Worm (Caenorhabditis elegans): ENCODE results near the gene K08H10.6.

The K08H10.6 gene

DNA sequence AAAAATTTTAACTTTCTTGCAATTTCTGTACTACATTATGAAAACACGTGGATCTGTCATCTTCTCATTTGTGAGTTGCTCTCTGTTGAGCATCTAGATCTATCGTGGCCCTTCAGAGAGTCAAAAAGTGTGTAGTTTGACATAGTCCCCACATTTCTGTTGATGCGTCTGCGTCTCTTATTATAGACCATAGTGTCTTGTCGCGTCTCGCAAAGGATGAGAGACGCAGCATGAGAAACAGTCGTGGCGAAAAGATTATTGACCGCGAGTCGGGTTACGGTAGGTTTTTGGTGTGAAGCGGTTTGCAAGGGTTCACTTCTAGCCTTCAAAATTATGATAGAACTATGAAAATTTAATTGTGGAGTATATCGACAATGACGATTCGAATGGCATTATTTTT is 46.6 kb upstream of the K08H10.6 start (continued):
- no peak for TF ChIP-seq elt-1 (tag; optimal IDR thresholded peaks at IDR 0.05)
- TF ChIP-seq ztf-1 (GFP tag; conservative IDR thresholded peaks at IDR 0.05) = no peak
- TF ChIP-seq blmp-1 (tag; optimal IDR thresholded peaks at IDR 0.05; ENCODE audit: insufficient read depth) = no peak
- TF ChIP-seq sma-3 (GFP tag; optimal IDR thresholded peaks at IDR 0.05) = peak; percentile 53
- no peak for TF ChIP-seq ZK546.5 (tag; optimal IDR thresholded peaks at IDR 0.05)
- peak; percentile 23 for TF ChIP-seq nhr-6 (tag; optimal IDR thresholded peaks at IDR 0.05)
- peak; percentile 81 for TF ChIP-seq crh-2 (tag; optimal IDR thresholded peaks at IDR 0.05)
- peak; percentile 4 for TF ChIP-seq sem-4 (tag; optimal IDR thresholded peaks at IDR 0.05)
- peak; percentile 42 for TF ChIP-seq gmeb-1 (tag; optimal IDR thresholded peaks at IDR 0.05)
- no peak for TF ChIP-seq peb-1 (tag; optimal IDR thresholded peaks at IDR 0.05)
- TF ChIP-seq ama-1 (optimal IDR thresholded peaks at IDR 0.05) = no peak
- peak; percentile 8 for TF ChIP-seq nhr-10 (tag; optimal IDR thresholded peaks at IDR 0.05)
- peak; percentile 89 to 98 for TF ChIP-seq lsy-2 (tag; optimal IDR thresholded peaks at IDR 0.05)
- TF ChIP-seq dmd-4 (tag; optimal IDR thresholded peaks at IDR 0.05) = no peak
- TF ChIP-seq ceh-82 (tag; optimal IDR thresholded peaks at IDR 0.05) = no peak
- peak; percentile 3 for TF ChIP-seq nhr-25 (tag; optimal IDR thresholded peaks at IDR 0.05)

DNA sequence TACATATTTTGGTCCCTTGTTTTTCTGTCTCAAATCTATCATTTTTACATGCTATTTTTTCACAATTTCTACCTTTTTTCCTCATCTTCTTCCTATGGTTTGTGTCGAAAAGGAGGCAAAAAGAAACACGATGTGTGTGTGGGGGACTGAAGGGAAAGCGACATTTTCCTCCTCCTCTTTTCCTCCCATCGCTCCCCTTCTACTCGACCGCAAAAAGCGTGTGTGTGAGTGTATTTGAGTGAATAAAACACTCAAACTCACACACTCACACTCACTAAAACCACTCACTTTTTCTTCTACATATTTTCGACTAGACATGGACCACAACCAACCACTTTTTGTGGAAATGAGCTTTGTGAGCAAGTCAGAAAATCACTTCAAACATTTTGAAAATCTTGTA is 45.8 kb upstream of the K08H10.6 start:
- no peak for TF ChIP-seq ceh-16 (tag; optimal IDR thresholded peaks at IDR 0.05)
- TF ChIP-seq R02D3.7 (tag; optimal IDR thresholded peaks at IDR 0.05) = no peak
- TF ChIP-seq ZK546.5 (tag; optimal IDR thresholded peaks at IDR 0.05) = no peak
- peak; percentile 52 for TF ChIP-seq C34F6.9 (tag; optimal IDR thresholded peaks at IDR 0.05)
- TF ChIP-seq nhr-10 (tag; optimal IDR thresholded peaks at IDR 0.05) = no peak
- no peak for TF ChIP-seq nhr-237 (tag; optimal IDR thresholded peaks at IDR 0.05)
- no peak for TF ChIP-seq nhr-25 (tag; optimal IDR thresholded peaks at IDR 0.05)
- TF ChIP-seq sem-4 (tag; optimal IDR thresholded peaks at IDR 0.05) = peak; percentile 28
- no peak for TF ChIP-seq skn-1 (tag; optimal IDR thresholded peaks at IDR 0.05)
- peak; percentile 17 to 64 for TF ChIP-seq lsy-2 (tag; optimal IDR thresholded peaks at IDR 0.05)
- TF ChIP-seq snpc-4 (tag; optimal IDR thresholded peaks at IDR 0.05) = peak; percentile 2
- no peak for TF ChIP-seq nhr-21 (tag; optimal IDR thresholded peaks at IDR 0.05)
- TF ChIP-seq elt-3 (tag; optimal IDR thresholded peaks at IDR 0.05) = no peak
- no peak for TF ChIP-seq unc-62 (GFP tag; optimal IDR thresholded peaks at IDR 0.05)
- no peak for TF ChIP-seq peb-1 (tag; optimal IDR thresholded peaks at IDR 0.05)
- no peak for TF ChIP-seq sma-3 (GFP tag; optimal IDR thresholded peaks at IDR 0.05)
- no peak for TF ChIP-seq mab-5 (tag; optimal IDR thresholded peaks at IDR 0.05)
- no peak for TF ChIP-seq zag-1 (tag; optimal IDR thresholded peaks at IDR 0.05)
- TF ChIP-seq aly-2 (tag; optimal IDR thresholded peaks at IDR 0.05) = no peak
- no peak for TF ChIP-seq nhr-23 (tag; optimal IDR thresholded peaks at IDR 0.05)
- peak; percentile 31 for TF ChIP-seq blmp-1 (tag; optimal IDR thresholded peaks at IDR 0.05; ENCODE audit: insufficient read depth)
- TF ChIP-seq unc-39 (tag; optimal IDR thresholded peaks at IDR 0.05) = no peak
- TF ChIP-seq nhr-11 (tag; optimal IDR thresholded peaks at IDR 0.05) = no peak
- no peak for TF ChIP-seq elt-1 (tag; optimal IDR thresholded peaks at IDR 0.05)
- no peak for TF ChIP-seq gmeb-1 (tag; optimal IDR thresholded peaks at IDR 0.05)
- TF ChIP-seq lin-13 (GFP tag; optimal IDR thresholded peaks at IDR 0.05) = no peak
- TF ChIP-seq dmd-4 (tag; optimal IDR thresholded peaks at IDR 0.05) = no peak
- no peak for TF ChIP-seq mbf-1 (tag; optimal IDR thresholded peaks at IDR 0.05)
- peak; percentile 47 for TF ChIP-seq F13H6.1 (tag; optimal IDR thresholded peaks at IDR 0.05)
- no peak for TF ChIP-seq lin-11 (tag; optimal IDR thresholded peaks at IDR 0.05)
- TF ChIP-seq mdl-1 (tag; optimal IDR thresholded peaks at IDR 0.05) = peak in 1 of 2 experiments; percentile 29
- TF ChIP-seq unc-55 (GFP tag; optimal IDR thresholded peaks at IDR 0.05) = peak; percentile 65
- TF ChIP-seq egl-27 (tag; optimal IDR thresholded peaks at IDR 0.05) = no peak
- TF ChIP-seq Y55F3AM.14 (GFP tag; optimal IDR thresholded peaks at IDR 0.05) = no peak
- TF ChIP-seq nhr-129 (tag; optimal IDR thresholded peaks at IDR 0.05) = peak; percentile 67
- TF ChIP-seq ztf-1 (GFP tag; conservative IDR thresholded peaks at IDR 0.05) = no peak
- TF ChIP-seq nhr-77 (tag; optimal IDR thresholded peaks at IDR 0.05) = no peak
- no peak for TF ChIP-seq ama-1 (optimal IDR thresholded peaks at IDR 0.05)
- TF ChIP-seq fos-1 (tag; optimal IDR thresholded peaks at IDR 0.05) = no peak
- TF ChIP-seq ztf-11 (tag; optimal IDR thresholded peaks at IDR 0.05) = no peak
- TF ChIP-seq nhr-6 (tag; optimal IDR thresholded peaks at IDR 0.05) = peak; percentile 42
- TF ChIP-seq ceh-82 (tag; optimal IDR thresholded peaks at IDR 0.05) = no peak
- TF ChIP-seq ztf-4 (tag; optimal IDR thresholded peaks at IDR 0.05) = no peak
- no peak for TF ChIP-seq alr-1 (tag; optimal IDR thresholded peaks at IDR 0.05)
- TF ChIP-seq crh-2 (tag; optimal IDR thresholded peaks at IDR 0.05) = peak; percentile 24
- TF ChIP-seq lin-39 (tag; optimal IDR thresholded peaks at IDR 0.05) = no peak
- no peak for TF ChIP-seq nhr-12 (tag; optimal IDR thresholded peaks at IDR 0.05)
- TF ChIP-seq sma-9 (GFP tag; optimal IDR thresholded peaks at IDR 0.05) = peak; percentile 3
- no peak for TF ChIP-seq sma-9 (tag; optimal IDR thresholded peaks at IDR 0.05)

Measured in whole organism, L2 larva.